Fruit fly (Drosophila melanogaster) whole organism, embryonic: ENCODE data around the gene dsf.

ENCODE experiments used
- ATbp ChIP-seq: fragments of 200-800 bp; sonication (Bioruptor generic); optimal IDR thresholded peaks from 2 replicates; lab custom pipeline; 2017; ENCODE audit warnings: missing biosample characterization, mild to moderate bottlenecking, missing genetic modification characterization, missing genetic modification reagents
- B-H1 ChIP-seq: fragments of 200-800 bp; sonication (Bioruptor generic); IDR thresholded peaks from 3 replicates; pipeline ENCODE4 v1.3.6; 2022; ENCODE audit warnings: missing biosample characterization, missing genetic modification characterization
- Bgb ChIP-seq: fragments of 200-800 bp; sonication (Bioruptor generic); IDR thresholded peaks from 2 replicates; pipeline ENCODE4 v1.3.6; 2022; ENCODE audit warnings: missing biosample characterization, missing genetic modification characterization; ENCODE audit not compliant: partially characterized antibody
- Blimp-1 ChIP-seq: fragments of 200-800 bp; sonication (Bioruptor generic); optimal IDR thresholded peaks from 3 replicates; lab custom pipeline; 2018; ENCODE audit warnings: missing biosample characterization, missing genetic modification characterization, mild to moderate bottlenecking, moderate library complexity, missing genetic modification reagents
- C15 ChIP-seq: fragments of 200-800 bp; sonication (Bioruptor generic); IDR thresholded peaks from 3 replicates; pipeline ENCODE4 v1.3.6; 2022; ENCODE audit warnings: missing biosample characterization, missing genetic modification characterization
- CG1024 ChIP-seq: fragments of 200-800 bp; sonication (Bioruptor generic); IDR thresholded peaks from 2 replicates; pipeline ENCODE4 v1.3.6; 2022; ENCODE audit warnings: missing biosample characterization, missing genetic modification characterization
- CG10321 ChIP-seq: fragments of 200-800 bp; sonication (Bioruptor generic); IDR thresholded peaks from 2 replicates; pipeline ENCODE4 v1.3.6; 2022; ENCODE audit warnings: missing biosample characterization, missing genetic modification characterization
- CG10565 ChIP-seq: fragments of 200-800 bp; sonication (Bioruptor generic); optimal IDR thresholded peaks from 3 replicates; lab custom pipeline; 2016; ENCODE audit warnings: missing biosample characterization, mild to moderate bottlenecking, missing genetic modification characterization
- CG12104 ChIP-seq: fragments of 200-800 bp; sonication (Bioruptor generic); optimal IDR thresholded peaks from 3 replicates; lab custom pipeline; 2016; ENCODE audit warnings: missing biosample characterization, missing genetic modification characterization
- CG13894 ChIP-seq: fragments of 200-800 bp; sonication (Bioruptor generic); optimal IDR thresholded peaks from 3 replicates; lab custom pipeline; 2018; ENCODE audit warnings: missing biosample characterization, mild to moderate bottlenecking, missing genetic modification characterization, moderate library complexity
- CG14710 ChIP-seq: fragments of 200-800 bp; sonication (Bioruptor generic); optimal IDR thresholded peaks from 3 replicates; lab custom pipeline; 2019; ENCODE audit warnings: missing biosample characterization, mild to moderate bottlenecking, missing genetic modification characterization, moderate library complexity
- CG15011 ChIP-seq: fragments of 200-800 bp; sonication (Bioruptor generic); optimal IDR thresholded peaks from 3 replicates; lab custom pipeline; 2018; ENCODE audit warnings: missing biosample characterization, mild to moderate bottlenecking, missing genetic modification characterization
- CG2202 ChIP-seq: fragments of 200-800 bp; sonication (Bioruptor generic); optimal IDR thresholded peaks from 2 replicates; lab custom pipeline; 2018; ENCODE audit warnings: missing biosample characterization, mild to moderate bottlenecking, missing genetic modification characterization
- CG3065 ChIP-seq: fragments of 200-800 bp; sonication (Bioruptor generic); optimal IDR thresholded peaks from 2 replicates; lab custom pipeline; 2016; ENCODE audit warnings: missing biosample characterization, missing genetic modification characterization
- CG31441 ChIP-seq: fragments of 200-800 bp; sonication (Bioruptor generic); IDR thresholded peaks from 2 replicates; pipeline ENCODE4 v1.3.6; 2022; ENCODE audit warnings: missing biosample characterization, missing genetic modification characterization
- CG32767 ChIP-seq: fragments of 200-800 bp; sonication (Bioruptor generic); IDR thresholded peaks from 2 replicates; pipeline ENCODE4 v1.3.6; 2022; ENCODE audit warnings: missing biosample characterization, missing genetic modification characterization
- CG33557 ChIP-seq: fragments of 200-800 bp; sonication (Bioruptor generic); optimal IDR thresholded peaks from 2 replicates; lab custom pipeline; 2019; ENCODE audit warnings: missing biosample characterization, mild to moderate bottlenecking, missing genetic modification characterization, moderate library complexity
- CG3838 ChIP-seq: fragments of 200-800 bp; sonication (Bioruptor generic); optimal IDR thresholded peaks from 3 replicates; lab custom pipeline; 2016; ENCODE audit warnings: missing biosample characterization, missing genetic modification characterization
- CG5180 ChIP-seq: fragments of 200-800 bp; sonication (Bioruptor generic); optimal IDR thresholded peaks from 3 replicates; lab custom pipeline; 2017; ENCODE audit warnings: missing biosample characterization, missing genetic modification characterization, mild to moderate bottlenecking, moderate library complexity, missing genetic modification reagents
- CG5953 ChIP-seq: fragments of 200-800 bp; sonication (Bioruptor generic); IDR thresholded peaks from 2 replicates; pipeline ENCODE4 v1.3.6; 2022; ENCODE audit warnings: missing biosample characterization, missing genetic modification characterization
- CG6254 ChIP-seq: fragments of 200-800 bp; sonication (Bioruptor generic); optimal IDR thresholded peaks from 3 replicates; lab custom pipeline; 2017; ENCODE audit warnings: mild to moderate bottlenecking, missing biosample characterization, missing genetic modification reagents, missing genetic modification characterization
- CG6683 ChIP-seq: fragments of 200-800 bp; sonication (Bioruptor generic); optimal IDR thresholded peaks from 2 replicates; lab custom pipeline; 2017; ENCODE audit warnings: missing biosample characterization, mild to moderate bottlenecking, missing genetic modification characterization, missing genetic modification reagents
- CG7839 ChIP-seq: fragments of 200-800 bp; sonication (Bioruptor generic); optimal IDR thresholded peaks from 3 replicates; lab custom pipeline; 2018; ENCODE audit warnings: missing biosample characterization, mild to moderate bottlenecking, missing genetic modification characterization, moderate library complexity
- CG7963 ChIP-seq: fragments of 200-800 bp; sonication (Bioruptor generic); IDR thresholded peaks from 3 replicates; pipeline ENCODE4 v1.3.6; 2022; ENCODE audit warnings: missing biosample characterization, missing genetic modification characterization; ENCODE audit not compliant: partially characterized antibody
- CG7987 ChIP-seq: fragments of 200-800 bp; sonication (Bioruptor generic); optimal IDR thresholded peaks from 2 replicates; lab custom pipeline; 2018; ENCODE audit warnings: missing biosample characterization, mild to moderate bottlenecking, missing genetic modification characterization, moderate library complexity
- CTCF ChIP-seq: fragments of 200-800 bp; sonication (Bioruptor generic); optimal IDR thresholded peaks from 2 replicates; lab custom pipeline; 2017; ENCODE audit warnings: missing biosample characterization, mild to moderate bottlenecking, missing genetic modification characterization, moderate library complexity
- Camta ChIP-seq: fragments of 200-800 bp; sonication (Bioruptor generic); optimal IDR thresholded peaks from 2 replicates; lab custom pipeline; 2016; ENCODE audit warnings: missing biosample characterization, missing genetic modification characterization
- Dfd ChIP-seq, 2 experiments: fragments of >200 bp; optimal IDR thresholded peaks; 2 replicates each; lab custom pipeline; 2017; ENCODE audit warnings: missing biosample characterization in 2 of 2, missing genetic modification characterization in 2 of 2
- Dp ChIP-seq: fragments of 200-800 bp; sonication (Bioruptor generic); optimal IDR thresholded peaks from 2 replicates; lab custom pipeline; 2018; ENCODE audit warnings: missing biosample characterization, mild to moderate bottlenecking, missing genetic modification characterization, moderate library complexity
- E2f2 ChIP-seq: fragments of 200-800 bp; sonication (Bioruptor generic); IDR thresholded peaks from 2 replicates; pipeline ENCODE4 v1.3.6; 2022; ENCODE audit warnings: missing biosample characterization, missing genetic modification characterization
- Ets97D ChIP-seq: fragments of 200-800 bp; sonication (Bioruptor generic); optimal IDR thresholded peaks from 3 replicates; lab custom pipeline; 2016; ENCODE audit warnings: missing biosample characterization, missing genetic modification characterization
- Fer1 ChIP-seq: fragments of 200-800 bp; sonication (Bioruptor generic); optimal IDR thresholded peaks from 2 replicates; lab custom pipeline; 2017; ENCODE audit warnings: missing biosample characterization, mild to moderate bottlenecking, missing genetic modification characterization
- Fer2 ChIP-seq: fragments of 200-800 bp; sonication (Bioruptor generic); optimal IDR thresholded peaks from 2 replicates; lab custom pipeline; 2018; ENCODE audit warnings: missing biosample characterization, mild to moderate bottlenecking, missing genetic modification characterization, moderate library complexity
- HmgD ChIP-seq: fragments of 200-800 bp; sonication (Bioruptor generic); optimal IDR thresholded peaks from 3 replicates; lab custom pipeline; 2016; ENCODE audit warnings: missing biosample characterization, missing genetic modification characterization
- MTF-1 ChIP-seq: fragments of 200-800 bp; sonication (Bioruptor generic); optimal IDR thresholded peaks from 2 replicates; lab custom pipeline; 2018; ENCODE audit warnings: missing biosample characterization, mild to moderate bottlenecking, missing genetic modification characterization, borderline replicate concordance
- Nf-YA ChIP-seq: fragments of 200-800 bp; sonication (Bioruptor generic); IDR thresholded peaks from 2 replicates; pipeline ENCODE4 v1.3.6; 2022; ENCODE audit warnings: missing biosample characterization, missing genetic modification characterization
- Spps ChIP-seq: fragments of 200-800 bp; sonication (Bioruptor generic); optimal IDR thresholded peaks from 2 replicates; lab custom pipeline; 2018; ENCODE audit warnings: missing biosample characterization, mild to moderate bottlenecking, missing genetic modification characterization
- bcd ChIP-seq: fragments of 200-800 bp; sonication (Bioruptor generic); optimal IDR thresholded peaks from 2 replicates; lab custom pipeline; 2017; ENCODE audit warnings: missing biosample characterization, mild to moderate bottlenecking, missing genetic modification characterization
- cad ChIP-seq: fragments of >200 bp; optimal IDR thresholded peaks from 2 replicates; lab custom pipeline; 2017; ENCODE audit warnings: missing biosample characterization, missing genetic modification characterization
- cas ChIP-seq: fragments of 200-800 bp; sonication (Bioruptor generic); IDR thresholded peaks from 2 replicates; pipeline ENCODE4 v1.3.6; 2022; ENCODE audit warnings: missing biosample characterization, missing genetic modification characterization
- chinmo ChIP-seq: fragments of 200-800 bp; sonication (Bioruptor generic); IDR thresholded peaks from 4 replicates; pipeline ENCODE4 v1.3.6; 2022; ENCODE audit warnings: missing biosample characterization, missing genetic modification characterization; ENCODE audit not compliant: partially characterized antibody
- kah ChIP-seq: fragments of 200-800 bp; sonication (Bioruptor generic); optimal IDR thresholded peaks from 2 replicates; lab custom pipeline; 2018; ENCODE audit warnings: missing biosample characterization, mild to moderate bottlenecking, missing genetic modification characterization
- kni ChIP-seq: fragments of 200-800 bp; sonication (Bioruptor generic); optimal IDR thresholded peaks from 3 replicates; lab custom pipeline; 2017; ENCODE audit warnings: mild to moderate bottlenecking, missing biosample characterization, missing genetic modification reagents, missing genetic modification characterization
- mld ChIP-seq: fragments of 200-800 bp; sonication (Bioruptor generic); IDR thresholded peaks from 3 replicates; pipeline ENCODE4 v1.3.6; 2022; ENCODE audit warnings: missing biosample characterization, missing genetic modification characterization; ENCODE audit not compliant: partially characterized antibody
- pho ChIP-seq: fragments of 200-800 bp; sonication (Bioruptor generic); optimal IDR thresholded peaks from 2 replicates; lab custom pipeline; 2016; ENCODE audit warnings: missing biosample characterization, missing genetic modification characterization
- prd ChIP-seq, 3 experiments: fragments of >200 bp in 2 of 3; fragments of 200-800 bp in 1 of 3; sonication (Bioruptor generic) in 1 of 3; optimal IDR thresholded peaks in 2 of 3; IDR thresholded peaks in 1 of 3; 2 replicates in 2 of 3; 3 replicates in 1 of 3; pipeline versions ENCODE4 v1.3.6 to Lab custom; 2017 to 2022; ENCODE audit warnings: missing biosample characterization in 1 of 3, missing genetic modification characterization in 1 of 3
- so ChIP-seq: fragments of 200-800 bp; sonication (Bioruptor generic); IDR thresholded peaks from 3 replicates; pipeline ENCODE4 v1.3.6; 2022; ENCODE audit warnings: missing biosample characterization, missing genetic modification characterization
- toy ChIP-seq: fragments of 200-800 bp; sonication (Bioruptor generic); IDR thresholded peaks from 2 replicates; pipeline ENCODE4 v1.3.6; 2022; ENCODE audit warnings: missing biosample characterization, missing genetic modification characterization
- z ChIP-seq: fragments of 200-800 bp; sonication (Bioruptor generic); IDR thresholded peaks from 3 replicates; pipeline ENCODE4 v1.3.6; 2022; ENCODE audit warnings: missing biosample characterization, missing genetic modification characterization

dsf gene

DNA sequence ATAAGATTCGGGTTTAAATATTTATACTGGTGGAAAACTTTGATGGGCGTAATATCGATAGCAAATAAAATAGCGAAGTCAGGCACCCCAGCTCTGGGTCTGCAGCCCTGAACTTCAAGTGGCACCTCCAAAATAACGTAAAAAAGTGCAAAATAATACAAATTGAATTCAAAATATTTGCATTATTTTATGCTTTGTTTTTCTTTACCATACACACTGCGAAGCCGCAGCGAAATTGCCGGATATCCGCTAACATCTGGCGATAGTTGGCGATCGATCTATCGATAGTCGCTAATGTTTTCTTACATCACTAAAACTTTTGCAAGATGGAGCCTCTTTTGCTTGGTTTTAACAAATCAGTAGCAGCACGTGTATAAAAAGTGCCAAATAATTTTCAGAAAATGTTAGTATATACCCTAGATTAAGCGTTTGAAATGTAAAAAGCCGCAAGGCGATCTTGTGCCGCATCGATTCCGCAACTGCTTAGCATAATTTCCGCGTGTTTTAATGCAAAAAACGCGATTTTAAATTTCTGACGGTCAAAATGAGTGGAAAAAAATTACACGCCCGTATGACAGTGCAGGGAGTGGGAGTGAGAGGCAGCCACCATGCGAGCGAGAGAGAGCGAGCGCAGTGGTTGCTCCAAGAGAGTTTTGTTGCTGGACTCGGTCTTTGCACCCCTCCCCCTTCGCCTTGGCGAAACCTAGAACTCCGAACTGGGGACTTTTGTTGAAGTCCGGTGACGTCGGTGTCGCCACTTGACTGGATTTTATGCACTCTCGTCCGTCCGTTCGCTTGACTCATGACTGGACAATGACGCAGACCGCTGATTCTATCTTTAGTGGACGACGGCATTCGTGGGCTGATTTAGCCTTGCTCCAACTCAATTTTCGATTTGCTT lies 55.9 kb downstream of the dsf start, which contains the start of gene eIF4A (continued):
- TF ChIP-seq B-H1 (GFP tag; lab: Robert Waterston, UW), result no peak
- TF ChIP-seq CG1024 (GFP tag; lab: Robert Waterston, UW), result no peak
- no peak for TF ChIP-seq cas
- no peak for TF ChIP-seq E2f2
- TF ChIP-seq C15 (GFP tag; lab: Robert Waterston, UW), result no peak
- no peak for TF ChIP-seq CG3065
- TF ChIP-seq Ets97D (GFP tag; lab: Kevin White, UChicago), result peak; percentile 96
- no peak for TF ChIP-seq kni
- TF ChIP-seq CG6683, result no peak
- no peak for TF ChIP-seq CG5953 (GFP tag; lab: Robert Waterston, UW)
- TF ChIP-seq CG32767, result no peak
- TF ChIP-seq cad, result no peak
- no peak for TF ChIP-seq prd (optimal IDR thresholded peaks at IDR 0.05; lab: Kevin White, UChicago)
- no peak for TF ChIP-seq prd (GFP tag; IDR thresholded peaks at IDR 0.05; lab: Robert Waterston, UW)
- TF ChIP-seq Spps (tag; lab: Kevin White, UChicago), result peak; percentile 11
- TF ChIP-seq CG13894, result no peak
- no peak for TF ChIP-seq pho (GFP tag; lab: Kevin White, UChicago)
- TF ChIP-seq Dp (GFP tag; lab: Kevin White, UChicago), result peak; percentile 50
- TF ChIP-seq Camta (GFP tag; lab: Kevin White, UChicago), result no peak
- peak; percentile 36 for TF ChIP-seq HmgD (GFP tag; lab: Kevin White, UChicago)
- peak; percentile 23 for TF ChIP-seq Fer1 (GFP tag; lab: Kevin White, UChicago)
- TF ChIP-seq CG5180, result no peak
- no peak for TF ChIP-seq mld (GFP tag; lab: Robert Waterston, UW)
- no peak for TF ChIP-seq CG6254 (GFP tag; lab: Kevin White, UChicago)
- TF ChIP-seq z (GFP tag; lab: Robert Waterston, UW), result no peak
- TF ChIP-seq Dfd (GFP tag; optimal IDR thresholded peaks at IDR 0.05; lab: Kevin White, UChicago), result no peak
- peak; percentile 37 for TF ChIP-seq MTF-1
- TF ChIP-seq CG7987, result peak; percentile 41
- no peak for TF ChIP-seq CG31441 (GFP tag; lab: Robert Waterston, UW)
- TF ChIP-seq Blimp-1 (GFP tag; lab: Kevin White, UChicago), result no peak
- TF ChIP-seq CG15011, result peak; percentile 23
- no peak for TF ChIP-seq chinmo (GFP tag; lab: Robert Waterston, UW)
- TF ChIP-seq ATbp (GFP tag; lab: Kevin White, UChicago), result peak; percentile 4
- TF ChIP-seq CG10321 (GFP tag; lab: Robert Waterston, UW), result no peak
- TF ChIP-seq CG12104 (GFP tag; lab: Kevin White, UChicago), result peak; percentile 36
- peak; percentile 9 for TF ChIP-seq Fer2
- no peak for TF ChIP-seq CTCF (GFP tag; lab: Kevin White, UChicago)
- peak; percentile 96 for TF ChIP-seq kah (GFP tag; lab: Kevin White, UChicago)
- no peak for TF ChIP-seq CG7839 (tag; lab: Kevin White, UChicago)
- peak; percentile 42 for TF ChIP-seq bcd (GFP tag; lab: Kevin White, UChicago)
- TF ChIP-seq Nf-YA (GFP tag; lab: Robert Waterston, UW), result no peak
- TF ChIP-seq CG7963 (GFP tag; lab: Robert Waterston, UW), result no peak
- peak; percentile 73 for TF ChIP-seq CG14710 (tag; lab: Kevin White, UChicago)
- TF ChIP-seq Bgb (GFP tag; lab: Robert Waterston, UW), result no peak
- TF ChIP-seq CG10565, result no peak
- no peak for TF ChIP-seq CG3838 (GFP tag; lab: Kevin White, UChicago)
- no peak for TF ChIP-seq so
- no peak for TF ChIP-seq toy (GFP tag; lab: Robert Waterston, UW)
- peak; percentile 25 for TF ChIP-seq CG33557 (GFP tag; lab: Kevin White, UChicago)
- no peak for TF ChIP-seq CG2202
